Worm (Caenorhabditis elegans) whole organism, L3 larva: ENCODE measurements around the gene M28.8.

Experiments used
- R02D3.7 ChIP-seq: fragments of 150-350 bp; optimal IDR thresholded peaks from 2 replicates; lab custom pipeline; 2014; ENCODE audit warnings: missing biosample characterization, missing genetic modification characterization
- ZK546.5 ChIP-seq: sonication (generic microtip); optimal IDR thresholded peaks from 2 replicates; lab custom pipeline; 2017; ENCODE audit warnings: missing biosample characterization, missing genetic modification characterization
- aly-2 ChIP-seq: fragments of 150-350 bp; optimal IDR thresholded peaks from 2 replicates; lab custom pipeline; 2014; ENCODE audit warnings: missing biosample characterization, missing genetic modification characterization
- ama-1 ChIP-seq: fragments of 150-350 bp; optimal IDR thresholded peaks from 2 replicates; lab custom pipeline; 2018
- ceh-16 ChIP-seq: sonication (generic microtip); optimal IDR thresholded peaks from 2 replicates; lab custom pipeline; 2017; ENCODE audit warnings: missing biosample characterization, missing genetic modification characterization
- ceh-9 ChIP-seq: sonication (generic microtip); optimal IDR thresholded peaks from 2 replicates; lab custom pipeline; 2018; ENCODE audit warnings: missing biosample characterization, missing genetic modification characterization
- daf-12 ChIP-seq: fragments of 150-350 bp; optimal IDR thresholded peaks from 2 replicates; lab custom pipeline; 2014; ENCODE audit warnings: missing biosample characterization, missing genetic modification reagents, missing genetic modification characterization
- egl-5 ChIP-seq: fragments of 150-350 bp; optimal IDR thresholded peaks from 2 replicates; lab custom pipeline; 2017; ENCODE audit warnings: missing biosample characterization, missing genetic modification reagents, missing genetic modification characterization, inconsistent platforms
- elt-1 ChIP-seq: fragments of 150-350 bp; optimal IDR thresholded peaks from 2 replicates; lab custom pipeline; 2014; ENCODE audit warnings: missing biosample characterization, missing genetic modification characterization
- elt-2 ChIP-seq: sonication (generic microtip); optimal IDR thresholded peaks from 2 replicates; lab custom pipeline; 2016; ENCODE audit warnings: missing genetic modification reagents, mild to moderate bottlenecking, missing genetic modification characterization, missing compliant biosample characterization
- eor-1 ChIP-seq, 2 experiments: fragments of 150-350 bp; optimal IDR thresholded peaks; 2 replicates each; lab custom pipeline; 2014 to 2018; ENCODE audit warnings: missing biosample characterization in 2 of 2, missing genetic modification characterization in 2 of 2
- fkh-10 ChIP-seq: sonication (generic microtip); optimal IDR thresholded peaks from 2 replicates; lab custom pipeline; 2017; ENCODE audit warnings: missing biosample characterization, missing genetic modification reagents, missing genetic modification characterization
- fos-1 ChIP-seq: fragments of 150-350 bp; optimal IDR thresholded peaks from 2 replicates; lab custom pipeline; 2014; ENCODE audit warnings: missing biosample characterization, missing genetic modification characterization
- hmg-11 ChIP-seq: sonication (generic microtip); optimal IDR thresholded peaks from 2 replicates; lab custom pipeline; 2016; ENCODE audit warnings: missing genetic modification characterization, missing compliant biosample characterization
- lin-39 ChIP-seq: fragments of 150-350 bp; optimal IDR thresholded peaks from 2 replicates; lab custom pipeline; 2018; ENCODE audit warnings: missing biosample characterization, missing genetic modification reagents, missing genetic modification characterization
- lsy-12 ChIP-seq: sonication (generic microtip); optimal IDR thresholded peaks from 2 replicates; lab custom pipeline; 2016; ENCODE audit warnings: mild to moderate bottlenecking, missing genetic modification characterization, missing compliant biosample characterization
- mml-1 ChIP-seq: fragments of 150-350 bp; sonication (generic microtip); optimal IDR thresholded peaks from 3 replicates; lab custom pipeline; 2014; ENCODE audit warnings: missing biosample characterization, missing genetic modification characterization
- nfya-1 ChIP-seq: sonication (generic microtip); optimal IDR thresholded peaks from 2 replicates; lab custom pipeline; 2017; ENCODE audit warnings: missing genetic modification characterization, mild to moderate bottlenecking, missing compliant biosample characterization, antibody characterized with exemption, moderate library complexity; ENCODE audit not compliant: insufficient read depth
- nhr-11 ChIP-seq: fragments of 150-350 bp; optimal IDR thresholded peaks from 2 replicates; lab custom pipeline; 2014; ENCODE audit warnings: missing biosample characterization, missing genetic modification characterization
- nhr-12 ChIP-seq: fragments of 150-350 bp; optimal IDR thresholded peaks from 2 replicates; lab custom pipeline; 2014; ENCODE audit warnings: missing biosample characterization, missing genetic modification characterization
- nhr-237 ChIP-seq: fragments of 150-350 bp; optimal IDR thresholded peaks from 2 replicates; lab custom pipeline; 2014; ENCODE audit warnings: missing biosample characterization, missing genetic modification characterization
- nhr-28 ChIP-seq: fragments of 150-350 bp; optimal IDR thresholded peaks from 2 replicates; lab custom pipeline; 2014; ENCODE audit warnings: missing biosample characterization, missing genetic modification characterization
- nhr-43 ChIP-seq: sonication (generic microtip); optimal IDR thresholded peaks from 2 replicates; lab custom pipeline; 2016; ENCODE audit warnings: mild to moderate bottlenecking, missing genetic modification characterization, missing compliant biosample characterization; ENCODE audit not compliant: poor library complexity, severe bottlenecking
- nhr-76 ChIP-seq: fragments of 150-350 bp; sonication (generic microtip); optimal IDR thresholded peaks from 5 replicates; lab custom pipeline; 2014; ENCODE audit warnings: missing biosample characterization, missing genetic modification characterization
- pha-4 ChIP-seq: fragments of 150-350 bp; optimal IDR thresholded peaks from 2 replicates; lab custom pipeline; 2014; ENCODE audit warnings: missing biosample characterization, missing genetic modification reagents, missing genetic modification characterization
- pqm-1 ChIP-seq: fragments of 150-350 bp; optimal IDR thresholded peaks from 2 replicates; lab custom pipeline; 2017; ENCODE audit warnings: missing biosample characterization, missing genetic modification characterization, inconsistent platforms
- sea-2 ChIP-seq: fragments of 150-350 bp; sonication (generic microtip); optimal IDR thresholded peaks from 4 replicates; lab custom pipeline; 2014; ENCODE audit warnings: missing biosample characterization, missing genetic modification reagents, missing genetic modification characterization
- tbx-2 ChIP-seq: sonication (generic microtip); optimal IDR thresholded peaks from 2 replicates; lab custom pipeline; 2016; ENCODE audit warnings: mild to moderate bottlenecking, missing genetic modification characterization, missing compliant biosample characterization
- unc-39 ChIP-seq: sonication (generic microtip); optimal IDR thresholded peaks from 4 replicates; lab custom pipeline; 2017; ENCODE audit warnings: missing biosample characterization, missing genetic modification characterization
- zag-1 ChIP-seq: fragments of 150-350 bp; optimal IDR thresholded peaks from 2 replicates; lab custom pipeline; 2014; ENCODE audit warnings: missing biosample characterization, missing genetic modification characterization
- ztf-4 ChIP-seq: fragments of 150-350 bp; optimal IDR thresholded peaks from 2 replicates; lab custom pipeline; 2014; ENCODE audit warnings: missing biosample characterization, missing genetic modification characterization

The M28.8 gene

ce11 chrII:10661448-10662064, 33.5 kb downstream of the M28.8 start:
- TF ChIP-seq lsy-12: no peak
- TF ChIP-seq nhr-43 (tag; lab: Kevin White, UChicago): peak; percentile 59
- TF ChIP-seq ztf-4 (tag; lab: Kevin White, UChicago): no peak

DNA sequence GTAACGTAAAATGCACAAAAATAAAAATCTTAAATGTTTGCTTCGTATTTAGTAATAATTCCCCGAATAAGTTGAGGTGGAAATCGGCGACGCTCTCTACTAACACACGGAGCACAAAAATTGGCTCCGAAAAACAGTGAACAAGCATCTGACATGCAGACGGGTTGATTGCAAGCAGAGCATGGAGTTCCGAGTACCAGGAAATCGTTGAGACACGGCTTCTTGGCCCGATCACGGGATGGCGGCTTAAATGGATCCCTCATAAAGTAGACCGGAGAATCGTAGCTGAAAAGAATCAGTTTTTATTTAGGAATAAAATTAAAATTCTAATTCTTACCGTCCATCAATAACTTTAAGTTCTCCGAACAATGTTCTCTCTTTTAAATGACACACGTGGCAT, 34.2 kb downstream of the M28.8 start:
- TF ChIP-seq nhr-237 (tag; lab: Kevin White, UChicago): no peak
- TF ChIP-seq lin-39 (tag; lab: Kevin White, UChicago): no peak
- no peak for TF ChIP-seq nhr-28 (tag; lab: Kevin White, UChicago)
- no peak for TF ChIP-seq ceh-9
- no peak for TF ChIP-seq ZK546.5 (tag; lab: Kevin White, UChicago)
- no peak for TF ChIP-seq fkh-10 (GFP tag; lab: Kevin White, UChicago)
- no peak for TF ChIP-seq unc-39 (tag; lab: Kevin White, UChicago)

- no peak for TF ChIP-seq daf-12 (tag; lab: Kevin White, UChicago)
- TF ChIP-seq fos-1 (tag; lab: Kevin White, UChicago): no peak
- TF ChIP-seq mml-1 (tag; lab: Kevin White, UChicago): no peak
- peak; percentile 43 for TF ChIP-seq pha-4 (tag; lab: Kevin White, UChicago)
- peak; percentile 18 for TF ChIP-seq nfya-1 (tag; lab: Kevin White, UChicago)
Measured at ce11 chrII:10662698-10663097, 34.6 kb downstream of the M28.8 start, which contains the start of gene D2089.8. Gene D2089.8, minus strand, starts transcription at chrII:10662781.

DNA sequence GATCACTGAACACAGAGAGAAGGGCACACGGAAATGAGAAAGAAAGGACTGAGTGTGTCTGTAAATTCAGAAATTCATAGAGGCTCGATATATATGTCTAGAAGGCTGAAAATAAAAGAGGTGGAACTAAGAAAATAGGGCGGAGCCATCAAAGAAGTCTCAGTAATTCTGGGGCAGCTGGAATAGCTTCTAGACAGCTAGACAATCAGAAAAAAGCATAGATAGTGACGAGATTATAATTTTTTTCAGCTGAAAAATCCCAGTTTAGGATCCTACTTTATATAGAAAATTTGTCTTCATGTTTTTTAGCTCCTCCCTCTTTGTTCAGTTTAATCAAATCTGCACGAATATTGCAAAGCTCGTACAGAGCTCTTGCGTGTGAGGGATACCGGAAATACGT, 37.0 kb downstream of the M28.8 start, which contains the start of gene D2089.3:
Gene D2089.3 (minus strand): TSS at position 101 of the 400 bp plus-strand sequence.
- TF ChIP-seq sea-2: no peak
- no peak for TF ChIP-seq elt-2 (tag; lab: Kevin White, UChicago)
- TF ChIP-seq egl-5 (tag; lab: Kevin White, UChicago): no peak
- no peak for TF ChIP-seq tbx-2 (tag; lab: Kevin White, UChicago)
- TF ChIP-seq eor-1 (tag; optimal IDR thresholded peaks at IDR 0.05; lab: Kevin White, UChicago): no peak
- TF ChIP-seq nhr-237 (tag; lab: Kevin White, UChicago): no peak
- no peak for TF ChIP-seq fos-1 (tag; lab: Kevin White, UChicago)
- TF ChIP-seq lin-39 (tag; lab: Kevin White, UChicago): no peak
- no peak for TF ChIP-seq nhr-11 (tag; lab: Kevin White, UChicago)
- no peak for TF ChIP-seq R02D3.7 (tag; lab: Kevin White, UChicago)

DNA sequence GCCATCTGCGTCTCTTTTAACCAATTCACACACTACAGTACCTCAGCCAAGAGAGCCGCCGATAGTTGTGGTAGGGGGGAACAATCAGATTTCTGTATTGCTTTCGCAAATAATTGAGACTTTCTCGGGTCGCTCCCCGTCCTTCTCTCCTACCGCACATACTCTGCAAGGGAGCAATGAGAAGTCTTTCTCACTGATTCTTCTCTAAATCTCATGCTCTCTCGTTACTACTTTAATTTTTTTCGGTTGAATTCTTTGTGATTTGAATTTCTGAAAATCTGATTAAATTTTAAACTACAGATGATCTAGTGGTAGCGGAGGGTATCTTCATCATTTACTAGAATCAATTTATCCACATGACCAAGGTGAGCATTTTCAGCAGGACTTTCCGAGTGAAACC, 47.2 kb downstream of the M28.8 start, which contains the start of gene ptb-1:
Gene ptb-1 (plus strand): TSS at position 301 of the 400 bp plus-strand sequence.
- TF ChIP-seq ama-1 (lab: Kevin White, UChicago): no peak
- no peak for TF ChIP-seq elt-2 (tag; lab: Kevin White, UChicago)
- no peak for TF ChIP-seq zag-1 (tag; lab: Kevin White, UChicago)
- no peak for TF ChIP-seq aly-2
- TF ChIP-seq fos-1 (tag; lab: Kevin White, UChicago): no peak
- TF ChIP-seq elt-1 (tag; lab: Kevin White, UChicago): no peak
- no peak for TF ChIP-seq pqm-1
- TF ChIP-seq, all 47 proteins: peak for 0

ce11 chrII:10680130-10680529, 52.1 kb downstream of the M28.8 start:
- no peak for TF ChIP-seq R02D3.7 (tag; lab: Kevin White, UChicago)
- TF ChIP-seq unc-39 (tag; lab: Kevin White, UChicago): no peak
- TF ChIP-seq zag-1 (tag; lab: Kevin White, UChicago): no peak
- no peak for TF ChIP-seq nhr-76
- no peak for TF ChIP-seq hmg-11 (tag; lab: Kevin White, UChicago)
- TF ChIP-seq pha-4 (tag; lab: Kevin White, UChicago): no peak
- no peak for TF ChIP-seq nhr-12 (tag; lab: Kevin White, UChicago)
- no peak for TF ChIP-seq ceh-16 (tag; lab: Kevin White, UChicago)
- no peak for TF ChIP-seq eor-1 (tag; optimal IDR thresholded peaks at IDR 0.05; lab: Kevin White, UChicago)
- no peak for TF ChIP-seq nhr-28 (tag; lab: Kevin White, UChicago)
- no peak for TF ChIP-seq egl-5 (tag; lab: Kevin White, UChicago)
- no peak for TF ChIP-seq pqm-1
- no peak for TF ChIP-seq nhr-43 (tag; lab: Kevin White, UChicago)
